Fruit fly (Drosophila melanogaster) whole organism, pupa: Measurements from ENCODE around the gene THG.

Experiments used
- CG17806 ChIP-seq: fragments of 200-800 bp; sonication (Bioruptor generic); optimal IDR thresholded peaks from 2 replicates; lab custom pipeline; 2018; ENCODE audit warnings: missing biosample characterization, mild to moderate bottlenecking, missing genetic modification characterization, moderate library complexity
- Snoo ChIP-seq: fragments of 200-800 bp; sonication (Bioruptor generic); optimal IDR thresholded peaks from 3 replicates; lab custom pipeline; 2017; ENCODE audit warnings: missing biosample characterization, mild to moderate bottlenecking, missing genetic modification characterization, inconsistent platforms

DNA sequence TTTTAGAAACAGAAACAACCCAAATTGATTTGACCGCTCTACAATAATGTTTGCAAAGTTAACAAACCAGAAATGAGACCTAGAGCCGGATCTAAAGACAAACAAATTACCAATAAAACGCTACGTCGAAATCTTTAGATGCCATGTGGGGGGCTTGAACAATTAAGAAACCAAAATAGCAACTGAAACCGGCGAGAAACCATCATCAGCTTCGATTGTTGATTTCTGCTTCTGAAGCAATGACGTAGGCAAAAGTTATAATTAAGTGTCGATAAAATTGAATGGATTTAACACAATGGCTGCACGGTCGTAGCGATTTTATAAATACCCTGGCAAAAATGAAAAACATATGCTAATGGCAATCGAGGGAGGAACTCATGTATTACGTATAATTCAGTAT lies 16.6 kb downstream of the THG start:
- TF ChIP-seq Snoo: no peak
- no peak for TF ChIP-seq CG17806 (tag; lab: Kevin White, UChicago)
